Worm (Caenorhabditis elegans) whole organism, dauer: ENCODE measurements around the gene ZC132.3.
"Not testable (repeated sequence)": the region's sequence is repeated elsewhere in the genome, so short reads cannot be mapped to it uniquely, and the experiment has no call there.

Experiments used
- unc-62 ChIP-seq: sonication (generic microtip); optimal IDR thresholded peaks from 2 replicates; lab custom pipeline; 2017; ENCODE audit warnings: missing biosample characterization, missing genetic modification reagents, missing genetic modification characterization

The ZC132.3 gene

DNA sequence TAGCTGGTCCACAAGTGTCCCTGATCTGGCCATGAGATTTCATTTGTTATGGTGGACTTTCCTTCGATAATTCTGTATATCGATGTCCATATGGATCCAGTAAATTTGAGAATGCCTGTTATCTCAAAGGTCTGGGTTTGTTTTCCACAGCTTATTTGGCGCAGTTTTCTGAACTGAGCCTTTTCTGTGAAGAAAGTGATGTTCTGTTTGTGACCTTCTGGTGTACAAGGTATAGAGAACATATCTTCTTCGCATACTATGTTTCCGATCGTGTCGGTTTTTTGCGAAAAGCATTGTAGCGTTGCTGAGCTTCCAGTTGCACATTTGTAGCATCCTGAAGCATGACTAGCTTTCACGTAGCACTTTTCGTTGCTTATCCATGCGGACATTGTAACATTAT lies 3.2 kb upstream of the ZC132.3 start:
- TF ChIP-seq unc-62 (GFP tag; lab: Kevin White, UChicago) = no peak

DNA sequence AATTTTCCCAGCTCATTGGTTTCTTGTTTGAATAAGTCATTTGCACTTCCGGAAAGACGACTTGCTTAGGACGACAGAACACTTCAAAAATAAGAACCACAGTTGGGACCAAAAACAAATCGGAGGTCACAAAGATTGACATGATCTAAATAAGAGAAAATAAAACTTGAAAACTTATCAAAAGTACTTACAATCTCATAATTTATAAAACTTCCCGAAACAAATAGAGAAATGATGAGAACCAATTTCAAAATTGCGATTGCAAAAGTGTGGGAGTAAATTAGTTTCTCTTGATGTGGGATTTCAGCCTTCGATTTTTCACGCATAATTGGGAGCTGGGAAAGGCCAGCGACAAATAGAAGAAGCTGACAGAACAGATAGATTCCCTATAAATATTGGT lies 1.1 kb downstream of the ZC132.3 start, which contains the start of gene ZC132.11:
Gene ZC132.11 (minus strand): TSS at position 101 of the 400 bp plus-strand sequence.
- TF ChIP-seq unc-62 (GFP tag; lab: Kevin White, UChicago) = no peak

DNA sequence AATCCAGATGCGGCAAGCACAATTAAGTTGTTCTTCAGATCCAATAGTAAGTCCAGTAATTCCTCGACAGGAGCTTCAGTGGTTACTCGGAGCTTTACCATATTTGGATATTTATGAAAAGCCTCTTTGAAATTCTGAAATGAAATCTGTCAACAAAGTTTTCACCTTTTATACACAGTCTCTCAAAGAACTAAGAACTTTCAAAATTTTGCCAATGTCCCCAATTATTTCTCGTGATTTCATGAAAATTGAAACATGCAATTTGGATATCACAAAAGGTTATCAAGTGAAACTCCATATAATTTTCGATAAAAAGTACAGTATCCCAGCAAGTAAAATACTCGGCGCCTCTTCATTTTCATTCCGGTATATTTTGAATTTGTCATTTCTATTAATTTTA lies 3.7 kb downstream of the ZC132.3 start, which contains the start of gene F47D2.11:
Gene F47D2.11 (minus strand): TSS at position 101 of the 400 bp plus-strand sequence.
- no peak for TF ChIP-seq unc-62 (GFP tag; lab: Kevin White, UChicago)

DNA sequence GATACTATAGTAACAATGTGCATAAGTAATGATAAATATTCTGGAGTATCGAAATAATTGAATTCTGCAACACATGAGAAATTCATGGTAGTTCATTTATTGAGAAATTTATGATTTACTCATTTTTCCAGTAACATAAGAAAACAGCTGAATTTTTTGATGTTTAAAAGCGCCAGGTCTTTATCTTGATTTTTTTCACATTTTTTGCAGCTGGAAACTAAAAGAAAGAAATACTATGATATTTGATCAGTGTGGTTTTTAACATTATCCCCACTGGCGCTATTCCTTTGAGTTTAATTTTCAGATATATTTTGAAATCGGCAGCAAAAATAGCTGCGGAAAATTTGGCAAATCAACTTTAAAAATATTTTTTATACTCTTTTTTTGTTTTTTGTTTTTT lies 6.2 kb downstream of the ZC132.3 start, which contains the start of gene srh-194:
Gene srh-194 (minus strand): TSS at position 101 of the 400 bp plus-strand sequence.
- TF ChIP-seq unc-62 (GFP tag; lab: Kevin White, UChicago) = not testable (repeated sequence)

- TF ChIP-seq unc-62 (GFP tag; lab: Kevin White, UChicago) = not testable (repeated sequence)
Observed at ce11 chrV:4290093-4290492, 9.5 kb downstream of the ZC132.3 start, which contains the start of gene srh-193. Gene srh-193 (minus strand): TSS chrV:4290193.

ce11 chrV:4284737-4285136 lies 14.9 kb downstream of the ZC132.3 start, which contains the start of gene srt-19:
Gene srt-19 (plus strand): TSS chrV:4285037.
- TF ChIP-seq unc-62 (GFP tag; lab: Kevin White, UChicago) = not testable (repeated sequence)

DNA sequence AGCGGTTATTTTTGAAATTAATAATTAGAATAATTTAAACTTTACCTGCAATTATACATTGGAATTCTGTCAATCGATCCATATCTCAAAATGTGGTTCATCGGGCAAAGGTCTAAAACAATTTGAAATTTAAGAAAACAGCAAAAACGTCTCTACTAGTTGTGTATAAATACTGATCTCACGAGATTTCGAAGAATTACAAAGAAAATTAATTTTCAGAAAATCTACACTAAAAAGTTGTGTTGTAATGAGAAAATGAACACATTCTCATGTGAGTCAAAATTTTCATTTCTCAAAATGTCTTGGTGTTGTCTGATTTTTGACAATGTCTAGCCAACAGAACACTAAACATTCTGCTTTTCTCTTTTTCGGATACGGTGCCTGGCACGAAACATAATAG lies 17.9 kb downstream of the ZC132.3 start, which contains the start of gene srt-37:
Gene srt-37 (minus strand): TSS at position 101 of the 400 bp plus-strand sequence.
- not testable (repeated sequence) for TF ChIP-seq unc-62 (GFP tag; lab: Kevin White, UChicago)

- TF ChIP-seq unc-62 (GFP tag; lab: Kevin White, UChicago) = not testable (repeated sequence)
Observed at ce11 chrV:4278735-4279134, 20.9 kb downstream of the ZC132.3 start, which contains the start of gene srt-20. Gene srt-20 (minus strand): TSS chrV:4278835.

DNA sequence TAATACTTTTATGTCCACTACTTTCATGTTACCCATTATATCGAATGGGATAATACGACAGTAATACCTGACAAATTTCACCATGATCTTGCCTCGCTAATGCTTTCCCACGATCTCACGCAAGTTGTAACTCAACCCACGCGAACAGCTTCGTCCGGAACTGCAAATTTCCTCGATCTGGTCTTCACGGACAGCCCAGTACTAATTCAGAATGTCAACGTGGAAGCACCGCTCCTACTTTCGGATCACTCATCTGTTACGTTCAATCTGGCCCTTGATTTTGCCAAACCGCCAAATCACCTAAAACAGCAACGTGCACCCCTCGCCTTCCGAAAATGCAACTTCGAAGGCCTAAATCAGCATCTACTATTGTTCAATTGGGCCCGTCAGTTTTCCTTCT lies 26.3 kb downstream of the ZC132.3 start:
- no peak for TF ChIP-seq unc-62 (GFP tag; lab: Kevin White, UChicago)

- not testable (repeated sequence) for TF ChIP-seq unc-62 (GFP tag; lab: Kevin White, UChicago)
Observed at ce11 chrV:4271258-4271657, 28.4 kb downstream of the ZC132.3 start, which contains the start of gene srt-38. Gene srt-38 (minus strand): TSS chrV:4271358.

DNA sequence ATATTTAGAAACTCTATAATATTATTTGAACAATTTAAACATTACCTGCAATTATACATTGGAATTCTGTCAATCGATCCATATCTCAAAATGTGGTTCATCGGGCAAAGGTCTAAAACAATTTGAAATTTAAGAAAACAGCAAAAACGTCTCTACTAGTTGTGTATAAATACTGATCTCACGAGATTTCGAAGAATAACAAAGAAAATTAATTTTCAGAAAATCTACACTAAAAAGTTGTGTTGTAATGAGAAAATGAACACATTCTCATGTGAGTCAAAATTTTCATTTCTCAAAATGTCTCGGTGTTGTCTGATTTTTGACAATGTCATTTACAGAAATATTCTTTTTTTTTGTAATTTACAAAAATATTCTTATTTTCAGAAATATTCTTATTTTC lies 31.4 kb downstream of the ZC132.3 start, which contains the start of gene srt-36:
Gene srt-36 (minus strand): TSS at position 101 of the 400 bp plus-strand sequence.
- TF ChIP-seq unc-62 (GFP tag; lab: Kevin White, UChicago) = not testable (repeated sequence)

- no peak for TF ChIP-seq unc-62 (GFP tag; lab: Kevin White, UChicago)
Observed at ce11 chrV:4264516-4264915, 35.1 kb downstream of the ZC132.3 start, which contains the start of gene srt-35. Gene srt-35 (minus strand): TSS chrV:4264616.

ce11 chrV:4261385-4261784 lies 38.3 kb downstream of the ZC132.3 start:
- TF ChIP-seq unc-62 (GFP tag; lab: Kevin White, UChicago) = no peak

ce11 chrV:4260090-4260489 lies 39.6 kb downstream of the ZC132.3 start, which contains the start of gene srt-3:
Gene srt-3 (minus strand): TSS chrV:4260190.
- no peak for TF ChIP-seq unc-62 (GFP tag; lab: Kevin White, UChicago)

DNA sequence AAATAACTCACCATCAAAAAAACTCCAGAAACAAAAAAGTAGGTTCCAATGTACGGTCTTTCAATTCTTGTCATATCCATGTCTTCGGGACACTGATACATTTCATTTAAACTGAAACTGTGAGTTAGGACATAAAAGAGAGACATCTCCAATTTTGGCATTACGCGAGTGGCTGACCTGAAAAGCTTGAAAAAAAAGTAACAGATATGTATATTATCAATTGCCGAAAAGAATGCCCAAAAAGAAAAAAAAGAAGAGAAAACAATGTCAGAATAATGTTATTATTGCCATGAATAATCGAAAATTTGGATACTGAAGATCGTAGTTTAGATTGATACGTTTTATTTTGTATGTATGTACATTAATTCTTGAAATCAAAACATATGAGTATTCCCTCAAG lies 43.2 kb downstream of the ZC132.3 start, which contains the start of gene srt-14:
Gene srt-14 (minus strand): TSS at position 101 of the 400 bp plus-strand sequence.
- TF ChIP-seq unc-62 (GFP tag; lab: Kevin White, UChicago) = no peak

- no peak for TF ChIP-seq unc-62 (GFP tag; lab: Kevin White, UChicago)
Observed at ce11 chrV:4250047-4250446, 49.6 kb downstream of the ZC132.3 start, which contains the start of gene srt-13. Gene srt-13 (minus strand): TSS chrV:4250147.
